Fruit fly (Drosophila melanogaster) S2 (cell line): ENCODE measurements around the gene CG3552.

Experiments
- CG8478 ChIP-seq: fragments of >200 bp; optimal IDR thresholded peaks from 2 replicates; lab custom pipeline; 2018
- CTCF ChIP-seq, 2 experiments: fragments of >200 bp; optimal IDR thresholded peaks; 2 replicates each; lab custom pipeline; 2018

DNA sequence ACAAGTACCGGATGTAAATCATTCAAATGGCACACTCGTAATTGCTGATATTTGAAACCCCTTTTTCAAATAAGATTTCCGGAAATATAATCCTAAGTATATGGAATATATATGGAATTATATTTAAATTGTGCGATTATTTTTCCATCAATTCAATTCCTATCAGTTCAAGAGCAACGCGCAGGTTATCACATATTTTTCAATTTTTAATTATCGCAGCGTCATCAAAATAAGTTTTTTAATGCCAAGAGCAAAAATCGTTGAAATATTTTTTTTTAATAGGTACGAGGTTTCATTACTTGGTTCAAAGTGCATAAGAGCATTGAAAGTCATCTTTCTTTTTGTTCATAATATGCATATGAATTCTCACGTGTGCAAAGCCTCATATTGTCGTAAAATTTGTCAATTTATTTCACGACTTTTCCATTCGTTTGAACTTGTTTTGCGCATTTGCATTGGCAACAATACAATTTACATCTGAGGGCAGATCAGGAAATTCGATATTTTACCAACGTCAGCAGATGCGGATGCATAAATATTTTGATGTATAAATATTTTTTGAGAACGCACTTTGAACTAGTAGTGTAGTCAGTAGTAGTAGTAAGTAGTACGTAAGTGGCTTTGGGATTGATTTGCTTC is 42.0 kb downstream of the CG3552 start:
- TF ChIP-seq CG8478 (lab: Kevin White, UChicago) (no peak), CTCF (optimal IDR thresholded peaks at IDR 0.05; lab: Kevin White, UChicago) (no peak)
